Worm (Caenorhabditis elegans): ENCODE data around the gene Y6E2A.7.

- TF ChIP-seq him-1 (tag; optimal IDR thresholded peaks at IDR 0.05), result no peak
- TF ChIP-seq dao-5 (tag; optimal IDR thresholded peaks at IDR 0.05), result no peak
- no peak for TF ChIP-seq W03F9.2 (tag; optimal IDR thresholded peaks at IDR 0.05)
These were observed 11.7 kb upstream of the Y6E2A.7 start for ce11 chrV:15707982-15708381.

All from whole organism, L4/young adult.